Fruit fly (Drosophila melanogaster): ENCODE data around the gene Osi2.

DNA sequence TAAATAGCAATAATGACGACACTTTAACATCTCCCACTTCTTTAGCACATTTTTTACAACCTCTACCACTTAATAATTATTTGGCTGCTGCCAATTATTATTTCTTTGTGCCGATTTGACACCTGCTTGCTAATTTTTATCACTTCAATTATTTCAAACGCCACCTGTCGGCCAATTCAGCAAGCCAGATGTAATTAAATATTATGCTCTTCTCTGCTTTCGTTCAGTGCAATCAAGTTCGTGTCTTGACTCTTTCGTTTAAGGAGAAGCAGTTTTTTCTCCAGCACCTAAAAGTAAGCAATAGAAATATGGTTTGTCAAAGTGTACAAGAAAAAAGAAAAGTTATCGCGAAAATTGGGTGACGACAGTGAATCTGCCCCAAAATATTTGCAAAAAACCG lies 45.3 kb downstream of the Osi2 start:
- TF ChIP-seq CTCF (optimal IDR thresholded peaks at IDR 0.05) (peak; percentile 82 to 86), CG8478 (optimal IDR thresholded peaks at IDR 0.05) (no peak)

All from S2 (cell line).